Worm (Caenorhabditis elegans): ENCODE measurements around the gene gtap-2.

gtap-2 gene

DNA sequence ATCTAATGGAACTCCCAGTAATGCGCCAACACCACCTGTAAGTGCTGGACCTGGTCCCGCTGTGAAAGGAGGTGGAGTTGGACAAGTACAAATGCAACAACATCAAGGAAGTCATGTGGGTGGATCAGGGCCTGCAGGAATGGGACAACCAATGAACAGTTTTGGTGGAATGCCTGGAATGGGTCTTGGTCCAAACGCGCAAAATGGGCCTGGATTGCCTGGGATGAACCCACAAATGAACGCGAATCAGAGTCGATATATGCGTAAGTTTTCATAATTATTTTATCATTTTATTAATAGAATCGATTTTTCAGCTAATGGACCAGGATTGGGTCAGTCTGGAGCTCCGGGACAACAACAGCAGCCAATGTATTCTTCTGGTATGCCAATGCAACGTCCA, 36.0 kb upstream of the gtap-2 start:
- no peak for TF ChIP-seq lin-13 (GFP tag; optimal IDR thresholded peaks at IDR 0.05)
- no peak for TF ChIP-seq efl-1 (optimal IDR thresholded peaks at IDR 0.05)
- peak in 1 of 2 experiments; percentile 90 for TF ChIP-seq efl-1 (GFP tag; optimal IDR thresholded peaks at IDR 0.05 in 1 of 2)

ce11 chrIII:9775916-9776315, 32.4 kb upstream of the gtap-2 start:
- TF ChIP-seq efl-1 (optimal IDR thresholded peaks at IDR 0.05) = peak in 1 of 2 experiments; percentile 81
- peak; percentile 73 to 98 for TF ChIP-seq efl-1 (GFP tag; optimal IDR thresholded peaks at IDR 0.05 in 1 of 2)
- peak; percentile 9 for TF ChIP-seq rnt-1 (tag; optimal IDR thresholded peaks at IDR 0.05)
- TF ChIP-seq pqm-1 (tag; optimal IDR thresholded peaks at IDR 0.05) = no peak
- TF ChIP-seq lir-3 (tag; optimal IDR thresholded peaks at IDR 0.05; ENCODE audit: poor library complexity) = peak; percentile 5
- peak; percentile 10 for TF ChIP-seq nhr-71 (tag; optimal IDR thresholded peaks at IDR 0.05)
- no peak for TF ChIP-seq unc-98 (GFP tag; IDR thresholded peaks at IDR 0.05)
- peak; percentile 59 to 90 for TF ChIP-seq lin-35 (GFP tag; optimal IDR thresholded peaks at IDR 0.05)
- peak in 1 of 2 experiments; percentile 27 for TF ChIP-seq lsy-2 (tag; optimal IDR thresholded peaks at IDR 0.05)
- no peak for TF ChIP-seq egl-27 (tag; optimal IDR thresholded peaks at IDR 0.05)
- TF ChIP-seq dpl-1 (GFP tag; optimal IDR thresholded peaks at IDR 0.05) = peak; percentile 53 to 78 (median 66)

- TF ChIP-seq lin-35 (GFP tag; optimal IDR thresholded peaks at IDR 0.05) = no peak
- no peak for TF ChIP-seq mep-1 (tag; optimal IDR thresholded peaks at IDR 0.05)
- peak in 1 of 2 experiments; percentile 5 for TF ChIP-seq efl-1 (optimal IDR thresholded peaks at IDR 0.05)
- no peak for TF ChIP-seq efl-1 (GFP tag; optimal IDR thresholded peaks at IDR 0.05 in 1 of 2)
- TF ChIP-seq ceh-82 (tag; optimal IDR thresholded peaks at IDR 0.05) = peak in 1 of 3 experiments; percentile 30
- TF ChIP-seq lin-39 (tag; optimal IDR thresholded peaks at IDR 0.05) = no peak
- TF ChIP-seq lin-14 (GFP tag; optimal IDR thresholded peaks at IDR 0.05) = peak; percentile 53
- TF ChIP-seq unc-130 (tag; optimal IDR thresholded peaks at IDR 0.05) = no peak
- no peak for TF ChIP-seq nhr-76 (tag; optimal IDR thresholded peaks at IDR 0.05)
- TF ChIP-seq snu-23 (GFP tag; optimal IDR thresholded peaks at IDR 0.05) = peak; percentile 13
- TF ChIP-seq lsy-2 (tag; optimal IDR thresholded peaks at IDR 0.05) = peak in 1 of 2 experiments; percentile 16
- no peak for TF ChIP-seq unc-98 (GFP tag; IDR thresholded peaks at IDR 0.05)
- TF ChIP-seq nhr-11 (tag; optimal IDR thresholded peaks at IDR 0.05) = no peak
These were observed 32.0 kb upstream of the gtap-2 start, which contains the start of gene usp-46 for ce11 chrIII:9776323-9776722. TSS of gene usp-46 (plus strand) at chrIII:9776623.

ce11 chrIII:9779080-9779479, 29.3 kb upstream of the gtap-2 start:
- no peak for TF ChIP-seq nhr-47 (tag; optimal IDR thresholded peaks at IDR 0.05)
- no peak for TF ChIP-seq C16A3.4 (tag; optimal IDR thresholded peaks at IDR 0.05)
- no peak for TF ChIP-seq rnt-1 (tag; optimal IDR thresholded peaks at IDR 0.05)
- no peak for TF ChIP-seq unc-62 (GFP tag; optimal IDR thresholded peaks at IDR 0.05)
- TF ChIP-seq ceh-88 (GFP tag; IDR thresholded peaks at IDR 0.05) = no peak
- TF ChIP-seq nhr-76 (tag; optimal IDR thresholded peaks at IDR 0.05) = no peak
- TF ChIP-seq tbx-2 (tag; optimal IDR thresholded peaks at IDR 0.05) = no peak
- no peak for TF ChIP-seq lin-13 (GFP tag; optimal IDR thresholded peaks at IDR 0.05)
- no peak for TF ChIP-seq unc-30 (tag; optimal IDR thresholded peaks at IDR 0.05)

DNA sequence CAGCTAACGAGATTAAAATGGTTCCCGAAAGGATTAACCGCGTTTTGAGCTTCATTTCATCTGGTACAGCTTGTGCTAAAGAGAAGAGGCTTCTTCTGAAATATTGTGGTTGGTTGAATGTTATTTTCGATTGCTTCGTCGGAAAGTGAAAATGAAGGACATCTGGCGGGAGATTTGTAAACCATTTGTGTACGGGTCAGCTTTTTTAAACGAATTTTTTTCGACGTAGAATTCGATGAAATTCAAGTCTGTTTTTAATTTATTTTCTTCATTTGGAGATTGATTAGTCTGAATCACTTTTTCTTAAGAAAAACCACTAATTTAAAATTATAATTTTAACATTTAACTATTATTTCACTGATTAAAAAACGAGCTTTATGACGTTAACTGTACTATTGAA, 28.1 kb upstream of the gtap-2 start, which contains the start of gene sqv-3:
sqv-3 (minus strand) TSS at position 101 of the 400 bp plus-strand sequence.
- no peak for TF ChIP-seq efl-1 (optimal IDR thresholded peaks at IDR 0.05)
- TF ChIP-seq efl-1 (GFP tag; optimal IDR thresholded peaks at IDR 0.05 in 1 of 2) = peak in 1 of 2 experiments; percentile 74
- no peak for TF ChIP-seq unc-62 (GFP tag; optimal IDR thresholded peaks at IDR 0.05)
- no peak for TF ChIP-seq aha-1 (tag; optimal IDR thresholded peaks at IDR 0.05)
- TF ChIP-seq nhr-237 (tag; optimal IDR thresholded peaks at IDR 0.05) = no peak
- peak; percentile 39 for TF ChIP-seq dsc-1 (tag; optimal IDR thresholded peaks at IDR 0.05)

DNA sequence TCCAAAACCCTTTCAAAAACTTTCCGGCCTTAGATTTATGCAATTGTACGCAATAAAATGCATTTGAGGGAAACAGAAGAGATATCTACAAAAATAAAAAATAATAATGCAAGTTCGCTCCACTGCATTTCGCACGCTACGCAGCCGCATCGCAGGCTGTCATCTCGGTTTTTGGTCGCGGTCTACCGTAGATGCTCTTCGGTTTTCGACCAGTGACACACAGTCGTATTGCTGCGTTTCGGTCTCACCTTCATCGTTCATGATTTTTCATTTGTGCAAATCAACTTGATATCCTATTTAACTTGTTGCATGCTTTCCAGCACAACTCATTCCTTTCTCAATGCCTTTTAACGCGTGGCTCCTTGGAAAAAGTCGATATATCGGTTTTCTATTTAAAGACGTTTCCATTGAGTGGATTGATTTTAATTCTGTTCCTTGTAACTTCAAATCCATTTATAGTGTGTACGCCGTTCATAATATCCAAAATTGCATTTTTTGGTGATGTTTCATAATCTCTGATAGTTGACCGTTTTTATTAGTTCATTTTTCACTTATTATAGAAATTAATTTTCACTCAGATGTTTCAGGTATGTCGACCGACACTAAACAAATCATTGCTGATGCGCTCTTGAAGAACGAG, 27.6 kb upstream of the gtap-2 start, which contains the start of gene vha-1:
vha-1 (plus strand) TSS at position 590 of the 640 bp plus-strand sequence.
- TF ChIP-seq hlh-17 (GFP tag; optimal IDR thresholded peaks at IDR 0.05; ENCODE audit: borderline replicate concordance) = no peak
- TF ChIP-seq hpl-2 (GFP tag; optimal IDR thresholded peaks at IDR 0.05) = peak; percentile 41
- TF ChIP-seq nhr-71 (tag; optimal IDR thresholded peaks at IDR 0.05) = peak; percentile 90
- peak; percentile 57 for TF ChIP-seq blmp-1 (tag; optimal IDR thresholded peaks at IDR 0.05)
- TF ChIP-seq hlh-4 (tag; optimal IDR thresholded peaks at IDR 0.05) = no peak
- TF ChIP-seq lin-15B (tag; optimal IDR thresholded peaks at IDR 0.05) = peak; percentile 95
- no peak for TF ChIP-seq zip-4 (GFP tag; optimal IDR thresholded peaks at IDR 0.05)
- no peak for TF ChIP-seq ceh-90 (tag; optimal IDR thresholded peaks at IDR 0.05)
- TF ChIP-seq C34B4.2 (tag; optimal IDR thresholded peaks at IDR 0.05) = no peak
- TF ChIP-seq swsn-7 (tag; optimal IDR thresholded peaks at IDR 0.05) = peak; percentile 73
- TF ChIP-seq egl-27 (tag; optimal IDR thresholded peaks at IDR 0.05) = no peak
- peak; percentile 73 for TF ChIP-seq isw-1 (GFP tag; IDR thresholded peaks at IDR 0.05)
- TF ChIP-seq lin-14 (GFP tag; optimal IDR thresholded peaks at IDR 0.05) = peak; percentile 93
- peak; percentile 79 to 89 for TF ChIP-seq efl-1 (optimal IDR thresholded peaks at IDR 0.05)
- peak; percentile 79 to 94 for TF ChIP-seq efl-1 (GFP tag; optimal IDR thresholded peaks at IDR 0.05 in 1 of 2)
- peak; percentile 90 for TF ChIP-seq nhr-77 (tag; optimal IDR thresholded peaks at IDR 0.05)
- peak; percentile 85 for TF ChIP-seq nhr-85 (tag)

Measured in whole organism, L1 larva.